Worm (Caenorhabditis elegans): ENCODE results near the gene fbxa-127.

Gene fbxa-127

DNA sequence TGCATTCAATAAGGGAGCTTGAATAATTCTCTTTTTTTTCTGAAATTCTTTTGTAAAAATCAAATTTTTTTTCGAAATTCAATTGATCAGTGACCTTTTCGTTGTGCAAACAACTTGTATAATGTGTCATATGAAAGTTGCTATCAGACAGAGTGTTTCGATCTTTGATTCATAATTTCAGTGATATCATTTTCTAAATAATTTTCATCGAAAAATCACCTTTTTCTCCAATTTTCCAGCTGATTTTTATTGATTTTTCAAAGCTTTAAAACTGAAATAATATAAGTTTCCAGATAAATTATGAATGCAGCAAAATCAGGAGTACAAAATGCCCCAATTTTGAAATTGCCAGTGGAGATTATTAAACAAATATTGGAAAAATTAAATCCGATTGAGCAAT is at the start of gene fbxa-127:
TSS of gene fbxa-127 (plus strand) at position 301 of the 400 bp plus-strand sequence.
- TF ChIP-seq unc-62 (GFP tag; optimal IDR thresholded peaks at IDR 0.05): no peak

DNA sequence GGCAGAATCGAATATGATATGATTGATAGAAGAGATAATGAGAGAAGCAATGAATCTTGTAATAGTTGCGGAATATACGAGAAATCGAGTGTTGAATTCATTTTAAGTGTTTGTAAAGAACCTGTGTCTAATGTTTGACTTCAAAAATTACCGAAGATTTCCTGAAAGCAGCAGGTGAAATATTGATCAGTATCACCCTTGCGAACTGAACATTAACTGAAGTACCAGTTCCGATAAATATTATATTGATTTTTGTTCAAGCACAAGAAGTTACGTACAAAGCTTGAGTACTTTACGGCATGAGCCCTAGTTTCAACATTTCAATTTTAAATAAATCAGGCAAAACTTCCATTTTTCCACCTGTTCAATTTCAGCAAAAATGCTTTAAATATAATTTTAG is 49.3 kb upstream of the fbxa-127 start, which contains the start of gene srz-103:
TSS of gene srz-103 (minus strand) at position 101 of the 400 bp plus-strand sequence.
- TF ChIP-seq unc-62 (GFP tag; optimal IDR thresholded peaks at IDR 0.05): no peak

- no peak for TF ChIP-seq unc-62 (GFP tag; optimal IDR thresholded peaks at IDR 0.05)
Measured at ce11 chrV:16679981-16680380, 48.5 kb upstream of the fbxa-127 start, which contains the start of gene srw-44. TSS of gene srw-44 (plus strand) at chrV:16680281.

DNA sequence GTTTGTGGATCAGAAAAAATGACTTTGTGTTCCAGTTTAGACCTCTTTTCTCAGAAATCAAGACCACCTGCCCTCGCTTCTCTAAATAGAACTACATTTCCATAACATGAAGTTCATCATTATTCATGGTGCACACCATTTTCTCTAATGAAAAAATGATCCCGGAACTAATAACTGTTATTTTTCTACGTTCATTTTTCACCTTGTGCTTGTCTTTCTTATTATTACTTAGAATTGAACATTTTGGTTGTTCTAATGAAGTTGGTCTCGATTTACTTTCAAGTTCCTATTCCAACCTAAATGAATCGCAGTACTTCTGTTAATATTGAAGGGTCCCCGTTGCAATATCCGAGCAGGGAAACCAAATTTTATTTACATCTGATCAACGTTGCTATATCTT is 45.6 kb upstream of the fbxa-127 start, which contains the start of gene srw-36:
TSS of gene srw-36 (plus strand) at position 301 of the 400 bp plus-strand sequence.
- TF ChIP-seq unc-62 (GFP tag; optimal IDR thresholded peaks at IDR 0.05): no peak

DNA sequence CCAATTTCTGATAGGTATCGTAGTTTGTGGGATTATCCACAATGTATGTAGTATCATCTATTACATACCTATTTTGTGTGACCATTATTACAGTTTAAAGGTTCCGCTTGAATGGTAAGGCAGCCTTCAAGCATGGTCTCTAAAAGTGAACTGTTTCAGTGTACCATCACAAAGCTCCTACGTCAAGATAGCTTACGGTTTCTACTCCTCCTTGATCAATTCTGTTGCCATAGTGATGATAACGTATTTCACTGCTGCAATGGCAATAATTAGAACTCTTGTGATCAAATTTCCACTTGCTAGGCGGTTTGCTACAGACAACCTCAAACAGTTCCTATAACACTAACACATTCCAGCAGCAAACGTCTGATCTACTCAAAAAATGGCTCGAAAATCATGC is 45.2 kb upstream of the fbxa-127 start:
- TF ChIP-seq unc-62 (GFP tag; optimal IDR thresholded peaks at IDR 0.05): no peak

DNA sequence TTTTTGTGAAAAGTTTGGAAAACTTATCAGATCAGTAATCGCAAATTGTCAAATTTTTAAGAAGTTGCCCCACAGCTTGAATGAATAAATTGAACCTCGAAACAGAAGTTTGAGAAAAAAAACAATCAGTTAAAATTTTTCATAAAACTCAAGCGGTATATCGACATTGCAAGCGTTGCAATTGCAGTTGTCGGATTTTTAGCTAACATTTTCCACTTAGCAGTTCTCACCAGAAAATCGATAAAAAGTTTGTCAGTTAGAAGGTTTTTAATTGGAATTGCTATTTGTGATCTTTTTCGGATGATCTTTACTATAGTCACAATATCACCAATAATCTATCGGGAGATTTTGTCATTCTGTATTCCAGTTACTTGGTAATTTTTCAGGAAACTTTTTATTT is 42.8 kb upstream of the fbxa-127 start, which contains the start of gene srw-43:
TSS of gene srw-43 (plus strand) at position 301 of the 400 bp plus-strand sequence.
- no peak for TF ChIP-seq unc-62 (GFP tag; optimal IDR thresholded peaks at IDR 0.05)

DNA sequence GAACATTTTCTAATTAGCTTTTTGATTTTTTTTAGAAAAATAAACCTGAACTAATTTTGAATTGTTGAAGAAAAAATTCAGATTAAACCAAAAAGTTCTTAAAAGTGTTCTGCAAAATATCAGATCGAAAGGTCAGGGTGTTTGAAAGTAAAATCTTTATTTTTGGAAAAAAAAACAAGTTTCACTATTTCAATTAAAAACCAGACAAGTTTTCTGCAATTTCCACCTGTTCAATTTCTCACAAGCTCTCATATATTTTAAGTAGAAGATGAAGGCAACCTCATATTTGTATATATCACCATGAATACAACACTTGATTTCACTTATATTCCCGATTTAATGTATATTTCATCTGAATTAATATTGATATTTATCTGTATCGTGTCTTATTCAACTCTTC is 41.3 kb upstream of the fbxa-127 start, which contains the start of gene srz-102:
TSS of gene srz-102 (plus strand) at position 301 of the 400 bp plus-strand sequence.
- no peak for TF ChIP-seq unc-62 (GFP tag; optimal IDR thresholded peaks at IDR 0.05)

DNA sequence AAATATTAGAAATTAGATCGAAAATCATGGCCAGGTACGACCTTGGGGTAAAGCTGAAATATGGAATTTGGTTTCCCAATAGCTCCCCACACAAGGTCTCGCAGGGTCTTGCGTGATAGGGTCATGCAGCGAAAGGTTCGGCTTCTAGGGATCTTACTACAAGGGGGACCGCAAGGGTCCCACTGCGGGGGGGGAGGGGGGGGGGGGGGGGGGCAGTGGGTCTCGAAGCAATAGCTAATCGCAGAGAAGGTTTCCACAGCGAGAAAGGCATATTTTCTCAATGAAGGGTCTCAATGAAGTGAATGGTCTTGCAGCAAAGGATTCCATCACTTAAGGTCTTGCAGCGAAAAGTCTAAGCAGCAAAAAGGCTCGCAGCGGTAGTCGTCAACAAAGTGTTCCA is 35.5 kb upstream of the fbxa-127 start:
- no peak for TF ChIP-seq unc-62 (GFP tag; optimal IDR thresholded peaks at IDR 0.05)

DNA sequence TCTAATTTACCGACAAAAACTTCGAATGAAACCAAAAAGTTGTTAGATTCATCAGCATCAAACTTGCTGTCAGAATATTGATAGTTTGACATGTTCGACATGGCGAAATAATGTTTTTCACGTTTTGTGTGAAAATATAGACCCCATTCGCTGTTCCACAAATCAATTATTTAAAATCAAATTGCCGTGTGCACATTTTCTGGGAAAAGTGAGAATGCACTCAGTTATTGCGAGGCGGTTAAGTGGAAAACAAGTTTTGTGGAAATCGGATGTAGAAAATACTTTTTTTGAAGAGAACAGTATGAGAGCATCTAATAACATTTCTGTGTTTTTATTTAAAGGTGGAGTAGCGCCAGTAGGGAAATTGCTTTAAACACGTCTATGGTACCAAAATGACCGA is 34.8 kb upstream of the fbxa-127 start, which contains the start of gene srw-42:
TSS of gene srw-42 (minus strand) at position 101 of the 400 bp plus-strand sequence.
- no peak for TF ChIP-seq unc-62 (GFP tag; optimal IDR thresholded peaks at IDR 0.05)

ce11 chrV:16694538-16694937 is 34.0 kb upstream of the fbxa-127 start, which contains the start of gene srz-101:
TSS of gene srz-101 (plus strand) at chrV:16694838.
- TF ChIP-seq unc-62 (GFP tag; optimal IDR thresholded peaks at IDR 0.05): no peak

ce11 chrV:16695499-16695898 is 33.0 kb upstream of the fbxa-127 start:
- TF ChIP-seq unc-62 (GFP tag; optimal IDR thresholded peaks at IDR 0.05): no peak

DNA sequence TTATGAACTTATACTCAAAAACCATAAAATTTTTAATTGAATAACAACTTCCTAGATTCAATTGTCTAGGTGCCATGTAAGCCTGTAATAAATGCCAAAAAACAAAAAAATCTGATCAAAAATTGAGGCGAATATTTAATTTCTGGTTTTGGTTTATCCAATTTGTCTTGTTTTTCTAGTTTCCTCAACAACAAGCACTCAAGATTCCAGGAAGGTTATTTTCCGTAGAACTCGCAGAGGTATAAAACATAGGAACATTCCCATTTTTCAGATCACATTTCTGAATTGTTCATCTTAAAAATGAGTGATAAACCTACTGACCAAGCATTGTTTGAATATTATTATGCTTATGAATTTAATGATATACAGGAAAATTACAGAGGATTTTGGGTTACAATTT is 31.4 kb upstream of the fbxa-127 start, which contains the start of gene srw-41:
TSS of gene srw-41 (plus strand) at position 301 of the 400 bp plus-strand sequence.
- no peak for TF ChIP-seq unc-62 (GFP tag; optimal IDR thresholded peaks at IDR 0.05)

DNA sequence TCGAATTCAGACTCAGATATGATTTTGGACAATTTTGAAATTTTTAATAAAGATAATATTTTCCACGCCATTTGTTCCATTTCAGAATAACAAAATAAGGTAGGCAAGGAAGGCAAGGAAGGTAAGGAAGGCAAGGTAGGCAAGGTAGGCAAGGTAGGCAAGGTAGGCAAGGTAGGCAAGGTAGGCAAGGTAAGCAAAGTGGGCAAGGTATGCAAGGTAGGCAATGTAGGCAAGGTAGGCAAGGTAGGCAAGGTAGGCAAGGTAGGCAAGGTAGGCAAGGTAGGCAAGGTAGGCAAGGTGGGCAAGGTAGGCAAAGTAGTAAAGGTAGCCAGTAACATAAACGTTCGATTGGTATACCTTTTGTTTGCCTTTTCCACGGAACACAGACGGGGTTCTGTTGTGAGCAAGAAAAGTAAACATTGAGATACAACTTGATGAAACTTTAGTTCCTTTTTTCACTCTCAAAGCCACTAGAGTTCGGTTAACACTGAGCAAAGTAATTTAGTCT is 28.7 kb upstream of the fbxa-127 start, which contains the start of gene Y70C5C.1:
TSS of gene Y70C5C.1 (plus strand) at position 458 of the 508 bp plus-strand sequence.
- TF ChIP-seq unc-62 (GFP tag; optimal IDR thresholded peaks at IDR 0.05): no peak

DNA sequence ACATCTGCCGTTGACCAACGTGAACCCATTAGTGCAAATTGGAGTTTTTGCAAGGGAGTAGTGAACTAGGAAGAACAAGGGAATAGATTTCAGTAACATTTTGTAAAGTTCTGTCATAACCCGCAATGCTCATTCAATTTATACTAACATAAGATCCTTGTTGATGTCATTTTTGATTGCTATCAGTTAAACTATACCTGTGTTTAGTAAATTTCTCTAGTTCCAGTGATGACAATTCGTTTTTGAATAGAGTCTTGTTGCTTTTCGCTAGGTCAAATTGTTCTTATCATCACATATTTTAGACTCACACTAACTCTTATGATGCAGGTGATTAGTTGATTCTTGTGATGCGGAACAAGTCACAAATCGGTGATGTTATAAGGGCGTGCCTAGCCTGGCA is 22.0 kb upstream of the fbxa-127 start, which contains the start of gene clec-9:
TSS of gene clec-9 (minus strand) at position 101 of the 400 bp plus-strand sequence.
- TF ChIP-seq unc-62 (GFP tag; optimal IDR thresholded peaks at IDR 0.05): no peak

ce11 chrV:16713797-16714196 is 14.7 kb upstream of the fbxa-127 start:
- no peak for TF ChIP-seq unc-62 (GFP tag; optimal IDR thresholded peaks at IDR 0.05)

DNA sequence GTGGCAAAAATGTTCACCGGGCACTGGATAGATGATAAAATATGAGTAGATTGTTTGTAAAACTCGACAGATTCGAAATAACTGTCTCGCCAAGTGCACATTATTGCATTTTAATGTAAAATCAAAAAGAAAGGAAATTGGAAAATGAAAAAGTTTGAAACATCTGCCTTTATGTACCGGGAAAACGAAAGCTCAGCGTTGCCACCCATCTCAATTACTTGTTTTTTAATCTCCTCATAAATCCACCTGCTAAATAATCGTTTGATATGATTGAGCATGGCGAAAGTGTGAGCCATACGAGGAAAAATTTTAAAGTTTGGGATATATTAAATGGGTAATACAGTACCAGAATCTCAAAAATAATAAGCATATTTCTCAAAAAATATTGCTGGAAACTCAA is 12.0 kb upstream of the fbxa-127 start, which contains the start of gene srh-137:
TSS of gene srh-137 (minus strand) at position 101 of the 400 bp plus-strand sequence.
- no peak for TF ChIP-seq unc-62 (GFP tag; optimal IDR thresholded peaks at IDR 0.05)

DNA sequence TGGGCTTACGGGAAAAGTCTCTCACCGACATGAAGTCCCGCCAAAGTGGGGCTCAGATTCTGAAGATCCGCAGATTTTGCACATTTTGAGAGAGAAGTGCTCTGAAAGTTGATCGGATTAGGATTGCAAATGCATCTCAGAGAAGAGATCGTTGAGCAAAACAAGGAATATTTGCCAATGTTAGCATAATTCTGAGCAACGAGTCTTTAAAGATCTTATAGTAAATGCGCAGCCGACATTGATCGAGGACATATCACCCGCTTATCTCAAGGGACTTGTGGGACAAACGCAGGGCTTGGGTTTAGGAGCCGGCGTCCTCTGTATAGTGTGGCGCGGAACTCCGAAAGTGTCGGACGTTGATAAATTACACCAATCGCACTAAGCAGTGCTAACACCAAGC is 4.8 kb upstream of the fbxa-127 start, which contains the start of gene nhr-112:
TSS of gene nhr-112 (minus strand) at position 101 of the 400 bp plus-strand sequence.
- TF ChIP-seq unc-62 (GFP tag; optimal IDR thresholded peaks at IDR 0.05): no peak

All from whole organism, dauer.